Worm (Caenorhabditis elegans) whole organism, L1 larva: Measurements from ENCODE around the gene mog-4.

Experiments
- tbx-2 ChIP-seq: sonication (generic microtip); optimal IDR thresholded peaks from 2 replicates; lab custom pipeline; 2016; ENCODE audit warnings: missing genetic modification characterization, missing compliant biosample characterization
- zag-1 ChIP-seq: fragments of 150-350 bp; optimal IDR thresholded peaks from 2 replicates; lab custom pipeline; 2014; ENCODE audit warnings: missing biosample characterization, missing genetic modification characterization

ce11 chrII:14608508-14608907 lies 47.1 kb upstream of the mog-4 start:
- TF ChIP-seq tbx-2 (tag; lab: Kevin White, UChicago), result no peak
- TF ChIP-seq zag-1 (tag; lab: Kevin White, UChicago), result no peak
